Fruit fly (Drosophila melanogaster) whole organism, embryonic: ENCODE results near the gene Cyp313a5.

Experiments
- CG10462 ChIP-seq: fragments of 200-800 bp; sonication (Bioruptor generic); optimal IDR thresholded peaks from 2 replicates; lab custom pipeline; 2016; ENCODE audit warnings: missing biosample characterization, missing genetic modification characterization
- CG10654 ChIP-seq: fragments of 200-800 bp; sonication (Bioruptor generic); optimal IDR thresholded peaks from 2 replicates; lab custom pipeline; 2016; ENCODE audit warnings: missing biosample characterization, missing genetic modification characterization
- CG11247 ChIP-seq: fragments of 200-800 bp; sonication (Bioruptor generic); IDR thresholded peaks from 2 replicates; pipeline ENCODE4 v1.3.6; 2022; ENCODE audit warnings: missing biosample characterization, missing genetic modification characterization
- CG11456 ChIP-seq: fragments of 200-800 bp; sonication (Bioruptor generic); IDR thresholded peaks from 3 replicates; pipeline ENCODE4 v1.3.6; 2022; ENCODE audit warnings: missing biosample characterization, missing genetic modification characterization
- CG12104 ChIP-seq: fragments of 200-800 bp; sonication (Bioruptor generic); optimal IDR thresholded peaks from 3 replicates; lab custom pipeline; 2016; ENCODE audit warnings: missing biosample characterization, missing genetic modification characterization
- CG2199 ChIP-seq: fragments of 200-800 bp; sonication (Bioruptor generic); IDR thresholded peaks from 3 replicates; pipeline ENCODE4 v1.3.6; 2022; ENCODE audit warnings: missing biosample characterization, missing genetic modification characterization
- CG31224 ChIP-seq: fragments of 200-800 bp; sonication (Bioruptor generic); IDR thresholded peaks from 2 replicates; pipeline ENCODE4 v1.3.6; 2022; ENCODE audit warnings: missing biosample characterization, missing genetic modification characterization
- CG34422 ChIP-seq: fragments of 200-800 bp; sonication (Bioruptor generic); IDR thresholded peaks from 3 replicates; pipeline ENCODE4 v1.3.6; 2022; ENCODE audit warnings: missing biosample characterization, missing genetic modification characterization
- CG4328 ChIP-seq: fragments of 200-800 bp; sonication (Bioruptor generic); optimal IDR thresholded peaks from 3 replicates; lab custom pipeline; 2017; ENCODE audit warnings: missing biosample characterization, missing genetic modification reagents, missing genetic modification characterization
- CG4617 ChIP-seq: fragments of 200-800 bp; sonication (Bioruptor generic); optimal IDR thresholded peaks from 3 replicates; lab custom pipeline; 2016; ENCODE audit warnings: missing biosample characterization, missing genetic modification characterization, borderline replicate concordance
- CG6272 ChIP-seq: fragments of 200-800 bp; sonication (Bioruptor generic); IDR thresholded peaks from 2 replicates; pipeline ENCODE4 v1.3.6; 2022; ENCODE audit warnings: missing biosample characterization, missing genetic modification characterization
- CG6689 ChIP-seq: fragments of 200-800 bp; sonication (Bioruptor generic); IDR thresholded peaks from 2 replicates; pipeline ENCODE4 v1.3.6; 2022; ENCODE audit warnings: missing biosample characterization, missing genetic modification characterization
- CG6791 ChIP-seq: fragments of 200-800 bp; sonication (Bioruptor generic); IDR thresholded peaks from 3 replicates; pipeline ENCODE4 v1.3.6; 2022; ENCODE audit warnings: missing biosample characterization, missing genetic modification characterization; ENCODE audit not compliant: partially characterized antibody
- CG7839 ChIP-seq: fragments of 200-800 bp; sonication (Bioruptor generic); optimal IDR thresholded peaks from 3 replicates; lab custom pipeline; 2018; ENCODE audit warnings: missing biosample characterization, mild to moderate bottlenecking, missing genetic modification characterization, moderate library complexity
- CG9609 ChIP-seq: fragments of 200-800 bp; sonication (Bioruptor generic); optimal IDR thresholded peaks from 3 replicates; lab custom pipeline; 2016; ENCODE audit warnings: missing biosample characterization, missing genetic modification characterization
- CG9932 ChIP-seq: fragments of 200-800 bp; sonication (Bioruptor generic); IDR thresholded peaks from 2 replicates; pipeline ENCODE4 v1.3.6; 2022; ENCODE audit warnings: missing biosample characterization, missing genetic modification characterization
- CTCF ChIP-seq: fragments of 200-800 bp; sonication (Bioruptor generic); optimal IDR thresholded peaks from 2 replicates; lab custom pipeline; 2017; ENCODE audit warnings: missing biosample characterization, mild to moderate bottlenecking, missing genetic modification characterization, moderate library complexity
- CoRest ChIP-seq: fragments of 200-800 bp; sonication (Bioruptor generic); optimal IDR thresholded peaks from 3 replicates; lab custom pipeline; 2018; ENCODE audit warnings: missing biosample characterization, mild to moderate bottlenecking, missing genetic modification characterization, moderate library complexity
- D ChIP-seq, 2 experiments: fragments of 200-800 bp in 1 of 2; fragments of >200 bp in 1 of 2; sonication (Bioruptor generic) in 1 of 2; optimal IDR thresholded peaks; 2 replicates in 1 of 2; 3 replicates in 1 of 2; lab custom pipeline; 2017; ENCODE audit warnings: mild to moderate bottlenecking in 1 of 2, missing biosample characterization in 1 of 2, missing genetic modification characterization in 1 of 2, missing genetic modification reagents in 1 of 2
- Dp ChIP-seq: fragments of 200-800 bp; sonication (Bioruptor generic); optimal IDR thresholded peaks from 2 replicates; lab custom pipeline; 2018; ENCODE audit warnings: missing biosample characterization, mild to moderate bottlenecking, missing genetic modification characterization, moderate library complexity
- Dref ChIP-seq: fragments of 200-800 bp; sonication (Bioruptor generic); IDR thresholded peaks from 2 replicates; pipeline ENCODE4 v1.3.6; 2022; ENCODE audit warnings: missing biosample characterization, missing genetic modification characterization
- E2f2 ChIP-seq: fragments of 200-800 bp; sonication (Bioruptor generic); IDR thresholded peaks from 2 replicates; pipeline ENCODE4 v1.3.6; 2022; ENCODE audit warnings: missing biosample characterization, missing genetic modification characterization
- Gug ChIP-seq: fragments of 200-800 bp; sonication (Bioruptor generic); IDR thresholded peaks from 4 replicates; pipeline ENCODE4 v1.3.6; 2022; ENCODE audit warnings: missing biosample characterization, missing genetic modification characterization
- H2.0 ChIP-seq: fragments of 200-800 bp; sonication (Bioruptor generic); IDR thresholded peaks from 2 replicates; pipeline ENCODE4 v1.3.6; 2022; ENCODE audit warnings: missing biosample characterization, missing genetic modification characterization
- HmgZ ChIP-seq: fragments of 200-800 bp; sonication (Bioruptor generic); optimal IDR thresholded peaks from 2 replicates; lab custom pipeline; 2018; ENCODE audit warnings: missing biosample characterization, mild to moderate bottlenecking, missing genetic modification characterization
- Lim3 ChIP-seq: fragments of 200-800 bp; sonication (Bioruptor generic); IDR thresholded peaks from 2 replicates; pipeline ENCODE4 v1.3.6; 2022; ENCODE audit warnings: missing biosample characterization, missing genetic modification characterization
- Oaz ChIP-seq: fragments of 200-800 bp; sonication (Bioruptor generic); IDR thresholded peaks from 2 replicates; pipeline ENCODE4 v1.3.6; 2022; ENCODE audit warnings: missing biosample characterization, missing genetic modification characterization
- Ptx1 ChIP-seq: fragments of 200-800 bp; sonication (Bioruptor generic); IDR thresholded peaks from 2 replicates; pipeline ENCODE4 v1.3.6; 2022; ENCODE audit warnings: missing biosample characterization, missing genetic modification characterization
- Xbp1 ChIP-seq: fragments of 200-800 bp; sonication (Bioruptor generic); optimal IDR thresholded peaks from 3 replicates; lab custom pipeline; 2016; ENCODE audit warnings: missing biosample characterization, mild to moderate bottlenecking, missing genetic modification characterization
- ase ChIP-seq: fragments of 200-800 bp; sonication (Bioruptor generic); IDR thresholded peaks from 3 replicates; pipeline ENCODE4 v1.3.6; 2022; ENCODE audit warnings: missing biosample characterization, missing genetic modification characterization
- az2 ChIP-seq: fragments of 200-800 bp; sonication (Bioruptor generic); optimal IDR thresholded peaks from 3 replicates; lab custom pipeline; 2016; ENCODE audit warnings: missing biosample characterization, missing genetic modification characterization
- chm ChIP-seq: fragments of 200-800 bp; sonication (Bioruptor generic); IDR thresholded peaks from 2 replicates; pipeline ENCODE4 v1.3.6; 2022; ENCODE audit warnings: missing biosample characterization, missing genetic modification characterization
- crp ChIP-seq, 2 experiments: fragments of 200-800 bp; sonication (Bioruptor generic); optimal IDR thresholded peaks; 2 replicates in 1 of 2; 3 replicates in 1 of 2; lab custom pipeline; 2017; ENCODE audit warnings: missing biosample characterization in 2 of 2, missing genetic modification characterization in 2 of 2, mild to moderate bottlenecking in 1 of 2, moderate library complexity in 1 of 2
- cwo ChIP-seq: fragments of 200-800 bp; sonication (Bioruptor generic); optimal IDR thresholded peaks from 3 replicates; lab custom pipeline; 2017; ENCODE audit warnings: missing biosample characterization, missing genetic modification characterization, mild to moderate bottlenecking, moderate library complexity, missing genetic modification reagents
- ems ChIP-seq: fragments of 200-800 bp; sonication (Bioruptor generic); optimal IDR thresholded peaks from 3 replicates; lab custom pipeline; 2016; ENCODE audit warnings: missing biosample characterization, missing genetic modification characterization
- ewg ChIP-seq: fragments of 200-800 bp; sonication (Bioruptor generic); optimal IDR thresholded peaks from 3 replicates; lab custom pipeline; 2017; ENCODE audit warnings: mild to moderate bottlenecking, missing biosample characterization, missing genetic modification reagents, missing genetic modification characterization
- eyg ChIP-seq: fragments of 200-800 bp; sonication (Bioruptor generic); optimal IDR thresholded peaks from 3 replicates; lab custom pipeline; 2016; ENCODE audit warnings: missing biosample characterization, missing genetic modification characterization
- gcm2 ChIP-seq: fragments of 200-800 bp; sonication (Bioruptor generic); optimal IDR thresholded peaks from 2 replicates; lab custom pipeline; 2016; ENCODE audit warnings: missing biosample characterization, missing genetic modification characterization
- gem ChIP-seq: fragments of 200-800 bp; sonication (Bioruptor generic); optimal IDR thresholded peaks from 2 replicates; lab custom pipeline; 2019; ENCODE audit warnings: missing biosample characterization, mild to moderate bottlenecking, missing genetic modification characterization, moderate library complexity
- gro ChIP-seq: fragments of 200-800 bp; sonication (Bioruptor generic); optimal IDR thresholded peaks from 2 replicates; lab custom pipeline; 2016; ENCODE audit warnings: missing biosample characterization, missing genetic modification characterization
- hkb ChIP-seq, 2 experiments: fragments of 200-800 bp in 1 of 2; fragments of >200 bp in 1 of 2; sonication (Bioruptor generic) in 1 of 2; IDR thresholded peaks in 1 of 2; optimal IDR thresholded peaks in 1 of 2; 2 replicates each; pipeline versions ENCODE4 v1.3.6 to Lab custom; 2017 to 2022; ENCODE audit warnings: missing biosample characterization in 1 of 2, missing genetic modification characterization in 1 of 2
- inv ChIP-seq: fragments of 200-800 bp; sonication (Bioruptor generic); IDR thresholded peaks from 2 replicates; pipeline ENCODE4 v1.3.6; 2022; ENCODE audit warnings: missing biosample characterization, missing genetic modification characterization; ENCODE audit not compliant: partially characterized antibody
- nau ChIP-seq: fragments of 200-800 bp; sonication (Bioruptor generic); optimal IDR thresholded peaks from 3 replicates; lab custom pipeline; 2017; ENCODE audit warnings: missing biosample characterization, mild to moderate bottlenecking, missing genetic modification characterization, missing genetic modification reagents
- nom ChIP-seq: fragments of 200-800 bp; sonication (Bioruptor generic); optimal IDR thresholded peaks from 2 replicates; lab custom pipeline; 2017; ENCODE audit warnings: missing biosample characterization, missing genetic modification characterization, mild to moderate bottlenecking, moderate library complexity, missing genetic modification reagents
- phol ChIP-seq: fragments of 200-800 bp; sonication (Bioruptor generic); optimal IDR thresholded peaks from 3 replicates; lab custom pipeline; 2018; ENCODE audit warnings: missing biosample characterization, mild to moderate bottlenecking, missing genetic modification characterization, moderate library complexity
- pita ChIP-seq: fragments of 200-800 bp; sonication (Bioruptor generic); optimal IDR thresholded peaks from 2 replicates; lab custom pipeline; 2017; ENCODE audit warnings: missing biosample characterization, mild to moderate bottlenecking, missing genetic modification characterization
- prd ChIP-seq, 3 experiments: fragments of >200 bp in 2 of 3; fragments of 200-800 bp in 1 of 3; sonication (Bioruptor generic) in 1 of 3; optimal IDR thresholded peaks in 2 of 3; IDR thresholded peaks in 1 of 3; 2 replicates in 2 of 3; 3 replicates in 1 of 3; pipeline versions ENCODE4 v1.3.6 to Lab custom; 2017 to 2022; ENCODE audit warnings: missing biosample characterization in 1 of 3, missing genetic modification characterization in 1 of 3
- seq ChIP-seq: fragments of 200-800 bp; sonication (Bioruptor generic); IDR thresholded peaks from 2 replicates; pipeline ENCODE4 v1.3.6; 2022; ENCODE audit warnings: missing biosample characterization, missing genetic modification characterization
- slbo ChIP-seq: fragments of 200-800 bp; sonication (Bioruptor generic); IDR thresholded peaks from 2 replicates; pipeline ENCODE4 v1.3.6; 2022; ENCODE audit warnings: missing biosample characterization, missing genetic modification characterization
- trem ChIP-seq: fragments of 200-800 bp; optimal IDR thresholded peaks from 3 replicates; lab custom pipeline; 2019; ENCODE audit warnings: missing biosample characterization, mild to moderate bottlenecking, missing genetic modification characterization, moderate library complexity

The Cyp313a5 gene

DNA sequence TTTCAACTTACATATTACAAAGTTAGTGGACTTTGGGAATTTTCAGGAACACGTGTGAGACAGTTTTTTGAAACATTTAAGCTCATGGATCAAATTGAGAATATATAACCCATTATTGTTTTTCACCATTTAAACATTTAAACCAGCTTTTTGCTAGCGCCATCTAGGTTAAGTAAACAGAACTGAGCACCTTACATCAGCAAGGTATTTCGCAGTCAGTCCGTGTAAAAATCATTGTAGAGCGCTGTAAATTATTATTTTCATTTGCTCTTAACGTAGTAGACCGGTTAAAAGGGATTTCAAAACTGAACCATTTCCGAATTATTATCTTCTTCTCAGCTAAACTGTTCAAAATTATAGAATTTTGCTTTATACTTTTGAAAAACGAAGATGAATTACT lies 12.4 kb downstream of the Cyp313a5 start, which contains the start of gene Rsbp15 (continued):
- peak; percentile 61 for TF ChIP-seq HmgZ (tag; lab: Kevin White, UChicago)
- TF ChIP-seq ems (GFP tag; lab: Kevin White, UChicago) = no peak
- peak; percentile 41; the same call in 1 of the 3 replicates for TF ChIP-seq ase (GFP tag; lab: Robert Waterston, UW)
- TF ChIP-seq nau (GFP tag; lab: Kevin White, UChicago) = no peak
- TF ChIP-seq eyg (GFP tag; lab: Kevin White, UChicago) = no peak
- TF ChIP-seq Oaz = no peak
- TF ChIP-seq hkb (optimal IDR thresholded peaks at IDR 0.05; lab: Kevin White, UChicago) = peak; percentile 20
- TF ChIP-seq hkb (GFP tag; IDR thresholded peaks at IDR 0.05; lab: Robert Waterston, UW) = no peak
- no peak for TF ChIP-seq az2 (GFP tag; lab: Kevin White, UChicago)
- TF ChIP-seq CG4617 = no peak
- peak; percentile 98 for TF ChIP-seq CTCF (GFP tag; lab: Kevin White, UChicago)
- no peak for TF ChIP-seq H2.0 (GFP tag; lab: Robert Waterston, UW)
- TF ChIP-seq gem (tag; lab: Kevin White, UChicago) = no peak
- 0 out of 2 replicates have a peak, but pooled peaks have one; percentile 13 for TF ChIP-seq chm (GFP tag; lab: Robert Waterston, UW)
- no peak for TF ChIP-seq gro
- peak; percentile 62 for TF ChIP-seq slbo (GFP tag; lab: Robert Waterston, UW)
- no peak for TF ChIP-seq gcm2 (GFP tag; lab: Kevin White, UChicago)
- TF ChIP-seq CG31224 (GFP tag; lab: Robert Waterston, UW) = no peak
- no peak for TF ChIP-seq Lim3 (GFP tag; lab: Robert Waterston, UW)
- TF ChIP-seq CoRest (tag; lab: Kevin White, UChicago) = no peak
- TF ChIP-seq CG6272 = peak; percentile 33; the same call in 1 of the 2 replicates
- TF ChIP-seq CG12104 (GFP tag; lab: Kevin White, UChicago) = no peak
- TF ChIP-seq CG6791 (GFP tag; lab: Robert Waterston, UW) = peak; percentile 45; the same call in 2 of the 3 replicates
- TF ChIP-seq Gug (GFP tag; lab: Robert Waterston, UW) = no peak
- TF ChIP-seq ewg = no peak
- no peak for TF ChIP-seq CG9609 (GFP tag; lab: Kevin White, UChicago)
- peak; percentile 4 for TF ChIP-seq Xbp1 (GFP tag; lab: Kevin White, UChicago)
- peak; percentile 8; the same call in 1 of the 2 replicates for TF ChIP-seq CG11247 (GFP tag; lab: Robert Waterston, UW)
- no peak for TF ChIP-seq cwo
- TF ChIP-seq Ptx1 = peak; percentile 35; the same call in 1 of the 2 replicates
- TF ChIP-seq inv = peak; percentile 36; the same call in 1 of the 2 replicates
- TF ChIP-seq Dref = no peak
- no peak for TF ChIP-seq crp (GFP tag; optimal IDR thresholded peaks at IDR 0.05; lab: Kevin White, UChicago)
- TF ChIP-seq CG11456 (GFP tag; lab: Robert Waterston, UW) = peak; percentile 30; the same call in 1 of the 3 replicates
- no peak for TF ChIP-seq CG7839 (tag; lab: Kevin White, UChicago)
- no peak for TF ChIP-seq CG34422 (GFP tag; lab: Robert Waterston, UW)
- peak; percentile 13 for TF ChIP-seq phol (tag; lab: Kevin White, UChicago)
- no peak for TF ChIP-seq nom (GFP tag; lab: Kevin White, UChicago)
- TF ChIP-seq trem (tag; lab: Kevin White, UChicago) = no peak
- TF ChIP-seq CG10654 (GFP tag; lab: Kevin White, UChicago) = no peak
- peak; percentile 47 for TF ChIP-seq CG9932
- TF ChIP-seq seq (GFP tag; lab: Robert Waterston, UW) = no peak
- peak; percentile 43 for TF ChIP-seq Dp (GFP tag; lab: Kevin White, UChicago)
- peak in 1 of 2 experiments; percentile 87 for TF ChIP-seq prd (optimal IDR thresholded peaks at IDR 0.05; lab: Kevin White, UChicago)
- no peak for TF ChIP-seq prd (GFP tag; IDR thresholded peaks at IDR 0.05; lab: Robert Waterston, UW)
- peak; percentile 65; the same call in 2 of the 3 replicates for TF ChIP-seq CG2199 (GFP tag; lab: Robert Waterston, UW)
- peak; percentile 39; the same call in 1 of the 2 replicates for TF ChIP-seq E2f2 (GFP tag; lab: Robert Waterston, UW)
- no peak for TF ChIP-seq CG4328 (GFP tag; lab: Kevin White, UChicago)
- peak; percentile 31 for TF ChIP-seq pita (GFP tag; lab: Kevin White, UChicago)
- no peak for TF ChIP-seq D (optimal IDR thresholded peaks at IDR 0.05; lab: Kevin White, UChicago)
- no peak for TF ChIP-seq D (GFP tag; optimal IDR thresholded peaks at IDR 0.05; lab: Kevin White, UChicago)
- TF ChIP-seq CG10462 (GFP tag; lab: Kevin White, UChicago) = no peak
- TF ChIP-seq CG6689 (GFP tag; lab: Robert Waterston, UW) = no peak
